Worm (Caenorhabditis elegans) whole organism, L4 larva: ENCODE data around the gene srxa-8.

ENCODE experiments used
- ceh-82 ChIP-seq: sonication (generic microtip); optimal IDR thresholded peaks from 2 replicates; lab custom pipeline; 2017; ENCODE audit warnings: missing biosample characterization, missing genetic modification characterization
- fkh-10 ChIP-seq: fragments of 150-350 bp; optimal IDR thresholded peaks from 2 replicates; lab custom pipeline; 2014; ENCODE audit warnings: missing biosample characterization, missing genetic modification reagents, missing genetic modification characterization
- lim-7 ChIP-seq: fragments of 200-800 bp; sonication (Bioruptor generic); IDR thresholded peaks from 2 replicates; pipeline ENCODE4 v1.3.6; 2022; ENCODE audit warnings: missing genetic modification characterization, missing compliant biosample characterization
- lin-13 ChIP-seq: fragments of 150-350 bp; optimal IDR thresholded peaks from 2 replicates; lab custom pipeline; 2014; ENCODE audit warnings: missing biosample characterization, missing genetic modification reagents, missing genetic modification characterization
- nhr-6 ChIP-seq: fragments of 150-350 bp; optimal IDR thresholded peaks from 2 replicates; lab custom pipeline; 2014; ENCODE audit warnings: missing biosample characterization, missing genetic modification characterization
- zip-11 ChIP-seq: fragments of 200-800 bp; sonication (Bioruptor generic); IDR thresholded peaks from 2 replicates; pipeline ENCODE4 v1.3.6; 2022; ENCODE audit warnings: missing genetic modification characterization, missing compliant biosample characterization
- zip-2 ChIP-seq: fragments of 150-350 bp; optimal IDR thresholded peaks from 2 replicates; lab custom pipeline; 2014; ENCODE audit warnings: missing biosample characterization, missing genetic modification characterization

- TF ChIP-seq lim-7 (GFP tag; lab: Robert Waterston, UW) (no peak), lin-13 (GFP tag; lab: Kevin White, UChicago) (no peak), fkh-10 (GFP tag; lab: Kevin White, UChicago) (no peak), nhr-6 (tag; lab: Kevin White, UChicago) (no peak), zip-2 (tag; lab: Kevin White, UChicago) (no peak), ceh-82 (tag; lab: Kevin White, UChicago) (no peak), zip-11 (GFP tag; lab: Robert Waterston, UW) (no peak)
These were observed 30.5 kb upstream of the srxa-8 start for ce11 chrX:13339029-13339626.
